Fruit fly (Drosophila melanogaster) whole organism, embryonic: ENCODE measurements around the gene CG11893.

Experiments used
- BtbVII ChIP-seq: fragments of 200-800 bp; sonication (Bioruptor generic); optimal IDR thresholded peaks from 3 replicates; lab custom pipeline; 2017; ENCODE audit warnings: missing biosample characterization, mild to moderate bottlenecking, missing genetic modification characterization
- CG11247 ChIP-seq: fragments of 200-800 bp; sonication (Bioruptor generic); IDR thresholded peaks from 2 replicates; pipeline ENCODE4 v1.3.6; 2022; ENCODE audit warnings: missing biosample characterization, missing genetic modification characterization
- CG14667 ChIP-seq: fragments of 200-800 bp; sonication (Bioruptor generic); IDR thresholded peaks from 2 replicates; pipeline ENCODE4 v1.3.6; 2022; ENCODE audit warnings: missing biosample characterization, missing genetic modification characterization
- CG15269 ChIP-seq: fragments of 200-800 bp; sonication (Bioruptor generic); optimal IDR thresholded peaks from 2 replicates; lab custom pipeline; 2018; ENCODE audit warnings: missing biosample characterization, mild to moderate bottlenecking, missing genetic modification characterization, moderate library complexity
- CG15514 ChIP-seq: fragments of 200-800 bp; sonication (Bioruptor generic); optimal IDR thresholded peaks from 3 replicates; lab custom pipeline; 2017; ENCODE audit warnings: missing biosample characterization, missing genetic modification characterization, mild to moderate bottlenecking, moderate library complexity, missing genetic modification reagents
- CG15601 ChIP-seq: fragments of 200-800 bp; sonication (Bioruptor generic); optimal IDR thresholded peaks from 3 replicates; lab custom pipeline; 2019; ENCODE audit warnings: missing biosample characterization, mild to moderate bottlenecking, missing genetic modification characterization, moderate library complexity
- CG16813 ChIP-seq: fragments of 200-800 bp; sonication (Bioruptor generic); IDR thresholded peaks from 3 replicates; pipeline ENCODE4 v1.3.6; 2022; ENCODE audit warnings: missing biosample characterization, missing genetic modification characterization; ENCODE audit not compliant: partially characterized antibody
- CG3407 ChIP-seq: fragments of 200-800 bp; sonication (Bioruptor generic); optimal IDR thresholded peaks from 2 replicates; lab custom pipeline; 2018; ENCODE audit warnings: missing biosample characterization, mild to moderate bottlenecking, missing genetic modification characterization
- CG3726 ChIP-seq: fragments of 200-800 bp; sonication (Bioruptor generic); IDR thresholded peaks from 3 replicates; pipeline ENCODE4, ENCODE4 v1.3.6; 2022; ENCODE audit warnings: missing biosample characterization, missing genetic modification characterization
- CG4328 ChIP-seq: fragments of 200-800 bp; sonication (Bioruptor generic); optimal IDR thresholded peaks from 3 replicates; lab custom pipeline; 2017; ENCODE audit warnings: missing biosample characterization, missing genetic modification reagents, missing genetic modification characterization
- CG4730 ChIP-seq: fragments of 200-800 bp; sonication (Bioruptor generic); IDR thresholded peaks from 2 replicates; pipeline ENCODE4 v1.3.6; 2022; ENCODE audit warnings: missing biosample characterization, missing genetic modification characterization
- CG6254 ChIP-seq: fragments of 200-800 bp; sonication (Bioruptor generic); optimal IDR thresholded peaks from 3 replicates; lab custom pipeline; 2017; ENCODE audit warnings: mild to moderate bottlenecking, missing biosample characterization, missing genetic modification reagents, missing genetic modification characterization
- CG8089 ChIP-seq: fragments of 200-800 bp; sonication (Bioruptor generic); optimal IDR thresholded peaks from 3 replicates; lab custom pipeline; 2016; ENCODE audit warnings: missing biosample characterization, missing genetic modification characterization
- CG8388 ChIP-seq: fragments of 200-800 bp; sonication (Bioruptor generic); optimal IDR thresholded peaks from 2 replicates; lab custom pipeline; 2019; ENCODE audit warnings: missing biosample characterization, mild to moderate bottlenecking, missing genetic modification characterization, moderate library complexity
- CG9437 ChIP-seq: fragments of 200-800 bp; sonication (Bioruptor generic); optimal IDR thresholded peaks from 2 replicates; lab custom pipeline; 2018; ENCODE audit warnings: missing biosample characterization, mild to moderate bottlenecking, missing genetic modification characterization
- CHES-1-like ChIP-seq: fragments of 200-800 bp; sonication (Bioruptor generic); optimal IDR thresholded peaks from 2 replicates; lab custom pipeline; 2016; ENCODE audit warnings: missing biosample characterization, missing genetic modification characterization
- CkIIα-i1 ChIP-seq: fragments of 200-800 bp; sonication (Bioruptor generic); IDR thresholded peaks from 2 replicates; pipeline ENCODE4 v1.3.6; 2022; ENCODE audit warnings: missing biosample characterization, missing genetic modification characterization
- CrebB ChIP-seq: fragments of 200-800 bp; sonication (Bioruptor generic); optimal IDR thresholded peaks from 3 replicates; lab custom pipeline; 2018; ENCODE audit warnings: missing biosample characterization, mild to moderate bottlenecking, missing genetic modification characterization
- Dip2 ChIP-seq: fragments of 200-800 bp; sonication (Bioruptor generic); IDR thresholded peaks from 2 replicates; pipeline ENCODE4 v1.3.6; 2022; ENCODE audit warnings: missing biosample characterization, missing genetic modification characterization
- Dip3 ChIP-seq: fragments of 200-800 bp; sonication (Bioruptor generic); optimal IDR thresholded peaks from 3 replicates; lab custom pipeline; 2016; ENCODE audit warnings: missing biosample characterization, missing genetic modification characterization
- Dll ChIP-seq: fragments of 200-800 bp; sonication (Bioruptor generic); IDR thresholded peaks from 4 replicates; pipeline ENCODE4 v1.3.6; 2022; ENCODE audit warnings: missing biosample characterization, missing genetic modification characterization; ENCODE audit not compliant: partially characterized antibody
- Dref ChIP-seq: fragments of 200-800 bp; sonication (Bioruptor generic); IDR thresholded peaks from 2 replicates; pipeline ENCODE4 v1.3.6; 2022; ENCODE audit warnings: missing biosample characterization, missing genetic modification characterization
- HLH3B ChIP-seq: fragments of 200-800 bp; sonication (Bioruptor generic); IDR thresholded peaks from 2 replicates; pipeline ENCODE4 v1.3.6; 2022; ENCODE audit warnings: missing biosample characterization, missing genetic modification characterization
- HLHmδ ChIP-seq: fragments of 200-800 bp; sonication (Bioruptor generic); optimal IDR thresholded peaks from 2 replicates; lab custom pipeline; 2018; ENCODE audit warnings: missing biosample characterization, mild to moderate bottlenecking, missing genetic modification characterization, moderate library complexity
- HmgZ ChIP-seq: fragments of 200-800 bp; sonication (Bioruptor generic); optimal IDR thresholded peaks from 2 replicates; lab custom pipeline; 2018; ENCODE audit warnings: missing biosample characterization, mild to moderate bottlenecking, missing genetic modification characterization
- Hmx ChIP-seq: fragments of 200-800 bp; sonication (Bioruptor generic); optimal IDR thresholded peaks from 2 replicates; lab custom pipeline; 2016; ENCODE audit warnings: missing biosample characterization, missing genetic modification characterization
- MBD-R2 ChIP-seq: fragments of 200-800 bp; sonication (Bioruptor generic); IDR thresholded peaks from 2 replicates; pipeline ENCODE4 v1.3.6; 2022; ENCODE audit warnings: missing biosample characterization, missing genetic modification characterization
- Max ChIP-seq: fragments of 200-800 bp; sonication (Bioruptor generic); optimal IDR thresholded peaks from 2 replicates; lab custom pipeline; 2016; ENCODE audit warnings: missing biosample characterization, mild to moderate bottlenecking, missing genetic modification characterization
- Meics ChIP-seq: fragments of 200-800 bp; sonication (Bioruptor generic); optimal IDR thresholded peaks from 2 replicates; lab custom pipeline; 2017; ENCODE audit warnings: missing biosample characterization, mild to moderate bottlenecking, missing genetic modification characterization
- Mes4 ChIP-seq: fragments of 200-800 bp; sonication (Bioruptor generic); optimal IDR thresholded peaks from 2 replicates; lab custom pipeline; 2016; ENCODE audit warnings: missing biosample characterization, missing genetic modification characterization
- Nf-YA ChIP-seq: fragments of 200-800 bp; sonication (Bioruptor generic); IDR thresholded peaks from 2 replicates; pipeline ENCODE4 v1.3.6; 2022; ENCODE audit warnings: missing biosample characterization, missing genetic modification characterization
- Rfx ChIP-seq: fragments of 200-800 bp; sonication (Bioruptor generic); IDR thresholded peaks from 2 replicates; pipeline ENCODE4 v1.3.6; 2022; ENCODE audit warnings: missing biosample characterization, missing genetic modification characterization
- Scr ChIP-seq: fragments of 200-800 bp; sonication (Bioruptor generic); IDR thresholded peaks from 2 replicates; pipeline ENCODE4 v1.3.6; 2022; ENCODE audit warnings: missing biosample characterization, missing genetic modification characterization; ENCODE audit not compliant: partially characterized antibody
- Vsx1 ChIP-seq: fragments of 200-800 bp; sonication (Bioruptor generic); optimal IDR thresholded peaks from 2 replicates; lab custom pipeline; 2017; ENCODE audit warnings: missing biosample characterization, mild to moderate bottlenecking, missing genetic modification characterization, missing genetic modification reagents
- Xrp1 ChIP-seq: fragments of 200-800 bp; sonication (Bioruptor generic); IDR thresholded peaks from 2 replicates; pipeline ENCODE4 v1.3.6; 2022; ENCODE audit warnings: missing biosample characterization, missing genetic modification characterization
- ac ChIP-seq: fragments of 200-800 bp; sonication (Bioruptor generic); optimal IDR thresholded peaks from 3 replicates; lab custom pipeline; 2017; ENCODE audit warnings: missing biosample characterization, mild to moderate bottlenecking, missing genetic modification characterization
- al ChIP-seq: fragments of 200-800 bp; sonication (Bioruptor generic); IDR thresholded peaks from 2 replicates; pipeline ENCODE4 v1.3.6; 2022; ENCODE audit warnings: missing biosample characterization, missing genetic modification characterization
- ase ChIP-seq: fragments of 200-800 bp; sonication (Bioruptor generic); IDR thresholded peaks from 3 replicates; pipeline ENCODE4 v1.3.6; 2022; ENCODE audit warnings: missing biosample characterization, missing genetic modification characterization
- bcd ChIP-seq: fragments of 200-800 bp; sonication (Bioruptor generic); optimal IDR thresholded peaks from 2 replicates; lab custom pipeline; 2017; ENCODE audit warnings: missing biosample characterization, mild to moderate bottlenecking, missing genetic modification characterization
- ci ChIP-seq: fragments of 200-800 bp; sonication (Bioruptor generic); IDR thresholded peaks from 3 replicates; pipeline ENCODE4 v1.3.6; 2022; ENCODE audit warnings: missing biosample characterization, missing genetic modification characterization
- da ChIP-seq: fragments of 200-800 bp; sonication (Bioruptor generic); optimal IDR thresholded peaks from 2 replicates; lab custom pipeline; 2016; ENCODE audit warnings: missing biosample characterization, missing genetic modification characterization
- fd102C ChIP-seq: fragments of 200-800 bp; sonication (Bioruptor generic); optimal IDR thresholded peaks from 2 replicates; lab custom pipeline; 2018; ENCODE audit warnings: missing biosample characterization, mild to moderate bottlenecking, missing genetic modification characterization, moderate library complexity
- hkb ChIP-seq, 2 experiments: fragments of 200-800 bp in 1 of 2; fragments of >200 bp in 1 of 2; sonication (Bioruptor generic) in 1 of 2; IDR thresholded peaks in 1 of 2; optimal IDR thresholded peaks in 1 of 2; 2 replicates each; pipeline versions ENCODE4 v1.3.6 to Lab custom; 2017 to 2022; ENCODE audit warnings: missing biosample characterization in 1 of 2, missing genetic modification characterization in 1 of 2
- ind ChIP-seq: fragments of 200-800 bp; sonication (Bioruptor generic); optimal IDR thresholded peaks from 3 replicates; lab custom pipeline; 2016; ENCODE audit warnings: missing biosample characterization, missing genetic modification characterization
- kah ChIP-seq: fragments of 200-800 bp; sonication (Bioruptor generic); optimal IDR thresholded peaks from 2 replicates; lab custom pipeline; 2018; ENCODE audit warnings: missing biosample characterization, mild to moderate bottlenecking, missing genetic modification characterization
- kni ChIP-seq: fragments of 200-800 bp; sonication (Bioruptor generic); optimal IDR thresholded peaks from 3 replicates; lab custom pipeline; 2017; ENCODE audit warnings: mild to moderate bottlenecking, missing biosample characterization, missing genetic modification reagents, missing genetic modification characterization
- onecut ChIP-seq: fragments of 200-800 bp; sonication (Bioruptor generic); IDR thresholded peaks from 2 replicates; pipeline ENCODE4 v1.3.6; 2022; ENCODE audit warnings: missing biosample characterization, missing genetic modification characterization
- stwl ChIP-seq: fragments of 200-800 bp; sonication (Bioruptor generic); optimal IDR thresholded peaks from 3 replicates; lab custom pipeline; 2018; ENCODE audit warnings: missing biosample characterization, mild to moderate bottlenecking, missing genetic modification characterization, moderate library complexity
- zfh1 ChIP-seq: fragments of 200-800 bp; sonication (Bioruptor generic); IDR thresholded peaks from 3 replicates; pipeline ENCODE4 v1.3.6; 2022; ENCODE audit warnings: missing biosample characterization, missing genetic modification characterization

The CG11893 gene

DNA sequence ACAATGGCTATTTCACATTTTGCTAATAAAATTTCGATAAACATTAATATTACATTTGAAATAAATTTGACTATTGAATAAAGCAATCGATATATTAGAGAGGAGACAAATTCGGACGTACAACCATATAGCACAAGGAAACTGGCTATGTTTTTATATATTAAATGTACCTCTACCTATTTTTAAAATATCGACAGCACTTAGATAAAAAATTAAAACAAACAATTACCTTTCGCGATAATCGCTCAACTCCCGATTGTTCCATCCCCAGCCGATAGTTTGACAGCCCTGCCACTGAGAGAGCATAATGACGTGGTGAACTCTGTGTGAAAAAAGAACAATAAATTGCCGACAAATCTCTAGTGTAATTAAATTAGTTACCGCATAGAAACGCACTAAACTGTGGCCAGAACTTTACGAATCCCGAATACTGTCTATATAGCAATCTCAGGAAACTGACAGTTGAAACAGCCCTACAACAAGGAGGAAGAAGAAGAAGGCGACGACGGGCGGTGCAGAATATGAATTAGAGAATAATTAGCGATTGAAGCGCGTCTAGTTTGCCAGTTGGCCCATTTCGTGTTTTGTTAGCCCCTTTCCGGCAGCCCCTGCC, 31.0 kb upstream of the CG11893 start, which contains the start of gene CG11857 (continued):
- TF ChIP-seq CG16813 (GFP tag; lab: Robert Waterston, UW): peak; percentile 100
- TF ChIP-seq hkb (optimal IDR thresholded peaks at IDR 0.05; lab: Kevin White, UChicago): no peak
- peak; percentile 98 for TF ChIP-seq hkb (GFP tag; IDR thresholded peaks at IDR 0.05; lab: Robert Waterston, UW)
- TF ChIP-seq Dll (GFP tag; lab: Robert Waterston, UW): peak; percentile 100
- peak; percentile 96 for TF ChIP-seq Hmx (GFP tag; lab: Kevin White, UChicago)
- peak; percentile 12 for TF ChIP-seq HLHmδ (GFP tag; lab: Kevin White, UChicago)
- TF ChIP-seq Meics (GFP tag; lab: Kevin White, UChicago): peak; percentile 96
- TF ChIP-seq Xrp1 (GFP tag; lab: Robert Waterston, UW): peak; percentile 99
- TF ChIP-seq Vsx1: peak; percentile 88
- peak; percentile 94 for TF ChIP-seq CG3407 (GFP tag; lab: Kevin White, UChicago)
- peak; percentile 91 for TF ChIP-seq CG4328 (GFP tag; lab: Kevin White, UChicago)
- TF ChIP-seq Rfx: peak; percentile 99
- TF ChIP-seq CG15514 (GFP tag; lab: Kevin White, UChicago): peak; percentile 93
- peak; percentile 90 for TF ChIP-seq CkIIα-i1 (GFP tag; lab: Robert Waterston, UW)
- peak; percentile 99 for TF ChIP-seq al (GFP tag; lab: Robert Waterston, UW)
- peak; percentile 81 for TF ChIP-seq Dref
- TF ChIP-seq CG15601: peak; percentile 96
- TF ChIP-seq ase: peak; percentile 99
- peak; percentile 96 for TF ChIP-seq Nf-YA (GFP tag; lab: Robert Waterston, UW)
- peak; percentile 95 for TF ChIP-seq CG8388 (GFP tag; lab: Kevin White, UChicago)
- TF ChIP-seq kni (GFP tag; lab: Kevin White, UChicago): peak; percentile 88
- peak; percentile 99 for TF ChIP-seq ind (GFP tag; lab: Kevin White, UChicago)
- TF ChIP-seq onecut: peak; percentile 93
- TF ChIP-seq CG3726 (GFP tag; lab: Robert Waterston, UW): peak; percentile 96
- TF ChIP-seq kah: peak; percentile 84
- TF ChIP-seq CG11247 (GFP tag; lab: Robert Waterston, UW): peak; percentile 99
- TF ChIP-seq BtbVII (GFP tag; lab: Kevin White, UChicago): peak; percentile 91
- peak; percentile 99 for TF ChIP-seq CG4730 (GFP tag; lab: Robert Waterston, UW)
- peak; percentile 98 for TF ChIP-seq HLH3B (GFP tag; lab: Robert Waterston, UW)
- peak; percentile 97 for TF ChIP-seq Dip3 (GFP tag; lab: Kevin White, UChicago)
- TF ChIP-seq zfh1 (GFP tag; lab: Robert Waterston, UW): peak; percentile 99
- peak; percentile 99 for TF ChIP-seq ci
- TF ChIP-seq Dip2 (GFP tag; lab: Robert Waterston, UW): peak; percentile 80
- peak; percentile 91 for TF ChIP-seq stwl
- peak; percentile 98 for TF ChIP-seq Max
- peak; percentile 100 for TF ChIP-seq Scr
- TF ChIP-seq CG6254 (GFP tag; lab: Kevin White, UChicago): peak; percentile 74
- TF ChIP-seq fd102C: peak; percentile 79
- TF ChIP-seq CG9437 (GFP tag; lab: Kevin White, UChicago): peak; percentile 88
- peak; percentile 94 for TF ChIP-seq Mes4
- TF ChIP-seq CHES-1-like (GFP tag; lab: Kevin White, UChicago): peak; percentile 97
- TF ChIP-seq CG15269 (tag; lab: Kevin White, UChicago): peak; percentile 97
- peak; percentile 97 for TF ChIP-seq bcd (GFP tag; lab: Kevin White, UChicago)
- TF ChIP-seq CG14667 (GFP tag; lab: Robert Waterston, UW): peak; percentile 99
- peak; percentile 99 for TF ChIP-seq MBD-R2 (GFP tag; lab: Robert Waterston, UW)
- TF ChIP-seq CrebB: peak; percentile 96
- peak; percentile 99 for TF ChIP-seq HmgZ
- TF ChIP-seq da (GFP tag; lab: Kevin White, UChicago): peak; percentile 95
- TF ChIP-seq ac: peak; percentile 89
- TF ChIP-seq CG8089 (GFP tag; lab: Kevin White, UChicago): peak; percentile 97
